Worm (Caenorhabditis elegans) whole organism, L4 larva: Measurements from ENCODE around the gene rps-30.

Experiments
- D1046.2 ChIP-seq: fragments of 200-800 bp; sonication (Bioruptor generic); IDR thresholded peaks from 2 replicates; pipeline ENCODE4 v1.3.6; 2022; ENCODE audit warnings: missing genetic modification characterization, missing compliant biosample characterization
- F10B5.3 ChIP-seq: sonication (generic microtip); optimal IDR thresholded peaks from 2 replicates; lab custom pipeline; 2016; ENCODE audit warnings: mild to moderate bottlenecking, missing genetic modification characterization, missing compliant biosample characterization
- F26F4.8 ChIP-seq: fragments of 200-800 bp; sonication (Bioruptor generic); conservative IDR thresholded peaks from 2 replicates; pipeline ENCODE4 v1.3.6; 2022; ENCODE audit warnings: missing genetic modification characterization, missing compliant biosample characterization
- F44E2.7 ChIP-seq: fragments of 200-800 bp; sonication (Bioruptor generic); IDR thresholded peaks from 2 replicates; pipeline ENCODE4 v2.1.2; 2022; ENCODE audit warnings: missing genetic modification characterization, missing compliant biosample characterization
- R02D3.7 ChIP-seq: fragments of 150-350 bp; sonication (generic microtip); optimal IDR thresholded peaks from 3 replicates; lab custom pipeline; 2014; ENCODE audit warnings: missing biosample characterization, missing genetic modification characterization
- T26A8.4 ChIP-seq: fragments of 200-800 bp; sonication (Bioruptor generic); IDR thresholded peaks from 2 replicates; pipeline ENCODE4 v1.3.6; 2022; ENCODE audit warnings: missing genetic modification characterization, missing compliant biosample characterization
- ZK337.2 ChIP-seq: fragments of 200-800 bp; sonication (Bioruptor generic); IDR thresholded peaks from 2 replicates; pipeline ENCODE4 v1.3.6; 2022; ENCODE audit warnings: missing genetic modification reagents, missing genetic modification characterization, missing compliant biosample characterization
- ZK546.5 ChIP-seq, 2 experiments: sonication (generic microtip); optimal IDR thresholded peaks; 2 replicates each; lab custom pipeline; 2017; ENCODE audit warnings: missing biosample characterization in 2 of 2, missing genetic modification characterization in 2 of 2
- aha-1 ChIP-seq: fragments of 150-350 bp; peaks from one replicate; lab custom pipeline; 2014; ENCODE audit warnings: missing biosample characterization, missing genetic modification characterization
- attf-4 ChIP-seq: sonication (generic microtip); optimal IDR thresholded peaks from 3 replicates; lab custom pipeline; 2017; ENCODE audit warnings: missing biosample characterization, missing genetic modification characterization
- ceh-20 ChIP-seq: fragments of 200-800 bp; sonication (Bioruptor generic); IDR thresholded peaks from 2 replicates; pipeline ENCODE4 v1.3.6; 2022; ENCODE audit warnings: missing genetic modification reagents, missing genetic modification characterization, missing compliant biosample characterization
- ceh-28 ChIP-seq: fragments of 150-350 bp; optimal IDR thresholded peaks from 2 replicates; lab custom pipeline; 2014; ENCODE audit warnings: missing biosample characterization, missing genetic modification reagents, missing genetic modification characterization
- ceh-62 ChIP-seq: sonication (generic microtip); optimal IDR thresholded peaks from 2 replicates; lab custom pipeline; 2017; ENCODE audit warnings: missing biosample characterization, missing genetic modification characterization
- ceh-82 ChIP-seq: sonication (generic microtip); optimal IDR thresholded peaks from 2 replicates; lab custom pipeline; 2017; ENCODE audit warnings: missing biosample characterization, missing genetic modification characterization
- ces-1 ChIP-seq: fragments of 150-350 bp; sonication (generic microtip); optimal IDR thresholded peaks from 4 replicates; lab custom pipeline; 2014; ENCODE audit warnings: missing biosample characterization, missing genetic modification reagents, missing genetic modification characterization
- daf-16 ChIP-seq, 3 experiments: sonication (generic microtip); optimal IDR thresholded peaks; 2 replicates each; lab custom pipeline; 2016 to 2017; ENCODE audit warnings: missing genetic modification characterization in 3 of 3, missing genetic modification reagents in 3 of 3, mild to moderate bottlenecking in 2 of 3, missing compliant biosample characterization in 2 of 3, missing biosample characterization in 1 of 3, moderate library complexity in 1 of 3
- dmd-9 ChIP-seq: fragments of 200-800 bp; sonication (Bioruptor generic); IDR thresholded peaks from 2 replicates; pipeline ENCODE4 v1.3.6; 2022; ENCODE audit warnings: missing genetic modification reagents, missing genetic modification characterization, missing compliant biosample characterization
- dpl-1 ChIP-seq: fragments of 150-350 bp; optimal IDR thresholded peaks from 2 replicates; lab custom pipeline; 2014; ENCODE audit warnings: missing biosample characterization, missing genetic modification reagents, missing genetic modification characterization
- dve-1 ChIP-seq: sonication (generic microtip); optimal IDR thresholded peaks from 2 replicates; lab custom pipeline; 2017; ENCODE audit warnings: antibody characterized with exemption, mild to moderate bottlenecking, missing genetic modification characterization, missing compliant biosample characterization; ENCODE audit not compliant: insufficient read depth
- hif-1 ChIP-seq, 2 experiments: sonication (generic microtip); optimal IDR thresholded peaks; 2 replicates each; lab custom pipeline; 2016 to 2017; ENCODE audit warnings: missing compliant biosample characterization in 2 of 2, missing genetic modification characterization in 2 of 2, missing genetic modification reagents in 2 of 2, missing genotype in 2 of 2, mild to moderate bottlenecking in 1 of 2
- hlh-11 ChIP-seq: fragments of 200-800 bp; sonication (Bioruptor generic); optimal IDR thresholded peaks from 2 replicates; lab custom pipeline; 2018; ENCODE audit warnings: mild to moderate bottlenecking, missing genetic modification characterization, missing compliant biosample characterization
- hlh-30 ChIP-seq: sonication (generic microtip); optimal IDR thresholded peaks from 2 replicates; lab custom pipeline; 2017; ENCODE audit warnings: antibody characterized with exemption, mild to moderate bottlenecking, missing genetic modification characterization, missing compliant biosample characterization; ENCODE audit not compliant: insufficient read depth
- hmg-1.1 ChIP-seq: fragments of 200-800 bp; sonication (Bioruptor generic); IDR thresholded peaks from 2 replicates; pipeline ENCODE4 v1.3.6; 2022; ENCODE audit warnings: missing genetic modification reagents, missing genetic modification characterization, missing compliant biosample characterization
- jun-1 ChIP-seq: fragments of 150-350 bp; optimal IDR thresholded peaks from 2 replicates; lab custom pipeline; 2014; ENCODE audit warnings: missing biosample characterization, missing genetic modification reagents, missing genetic modification characterization
- lin-1 ChIP-seq: fragments of 200-800 bp; sonication (Bioruptor generic); IDR thresholded peaks from 2 replicates; pipeline ENCODE4 v1.3.6; 2022; ENCODE audit warnings: missing genetic modification reagents, missing genetic modification characterization, missing compliant biosample characterization
- lin-38 ChIP-seq: fragments of 200-800 bp; sonication (Bioruptor generic); IDR thresholded peaks from 2 replicates; pipeline ENCODE4 v1.3.6; 2022; ENCODE audit warnings: missing genetic modification reagents, missing genetic modification characterization, missing compliant biosample characterization
- lsy-2 ChIP-seq, 2 experiments: fragments of 150-350 bp in 1 of 2; sonication (generic microtip) in 1 of 2; optimal IDR thresholded peaks; 2 replicates each; lab custom pipeline; 2014 to 2017; ENCODE audit warnings: missing biosample characterization in 2 of 2, missing genetic modification characterization in 2 of 2
- mep-1 ChIP-seq: fragments of 150-350 bp; sonication (generic microtip); optimal IDR thresholded peaks from 3 replicates; lab custom pipeline; 2014; ENCODE audit warnings: missing biosample characterization, missing genetic modification characterization
- nhr-11 ChIP-seq: fragments of 150-350 bp; optimal IDR thresholded peaks from 2 replicates; lab custom pipeline; 2014; ENCODE audit warnings: missing biosample characterization, missing genetic modification characterization
- nhr-25 ChIP-seq: sonication (generic microtip); optimal IDR thresholded peaks from 2 replicates; lab custom pipeline; 2017; ENCODE audit warnings: missing genetic modification characterization, mild to moderate bottlenecking, missing compliant biosample characterization, antibody characterized with exemption, moderate library complexity, borderline replicate concordance; ENCODE audit not compliant: insufficient read depth
- nhr-42 ChIP-seq: fragments of 200-800 bp; sonication (Bioruptor generic); IDR thresholded peaks from 2 replicates; pipeline ENCODE4 v1.3.6; 2022; ENCODE audit warnings: missing genetic modification characterization, missing compliant biosample characterization
- nhr-76 ChIP-seq: fragments of 150-350 bp; optimal IDR thresholded peaks from 2 replicates; lab custom pipeline; 2014; ENCODE audit warnings: missing biosample characterization, missing genetic modification characterization
- php-3 ChIP-seq: fragments of 200-800 bp; sonication (Bioruptor generic); IDR thresholded peaks from 2 replicates; pipeline ENCODE4 v1.3.6; 2022; ENCODE audit warnings: missing genetic modification reagents, missing genetic modification characterization, missing compliant biosample characterization
- rbr-2 ChIP-seq: sonication (generic microtip); optimal IDR thresholded peaks from 2 replicates; lab custom pipeline; 2016; ENCODE audit warnings: missing genotype, missing genetic modification characterization, missing compliant biosample characterization
- skn-1 ChIP-seq: fragments of 150-350 bp; optimal IDR thresholded peaks from 2 replicates; lab custom pipeline; 2014; ENCODE audit warnings: missing biosample characterization, missing genetic modification characterization
- snpc-4 ChIP-seq: fragments of 150-350 bp; optimal IDR thresholded peaks from 2 replicates; lab custom pipeline; 2014; ENCODE audit warnings: missing biosample characterization, missing genetic modification characterization
- spr-3 ChIP-seq: fragments of 200-800 bp; sonication (Bioruptor generic); optimal IDR thresholded peaks from 2 replicates; lab custom pipeline; 2018; ENCODE audit warnings: mild to moderate bottlenecking, missing genetic modification characterization, missing compliant biosample characterization
- tag-97 ChIP-seq: fragments of 200-800 bp; sonication (Bioruptor generic); IDR thresholded peaks from 2 replicates; pipeline ENCODE4 v1.3.6; 2022; ENCODE audit warnings: missing genetic modification characterization, missing compliant biosample characterization

Gene rps-30

DNA sequence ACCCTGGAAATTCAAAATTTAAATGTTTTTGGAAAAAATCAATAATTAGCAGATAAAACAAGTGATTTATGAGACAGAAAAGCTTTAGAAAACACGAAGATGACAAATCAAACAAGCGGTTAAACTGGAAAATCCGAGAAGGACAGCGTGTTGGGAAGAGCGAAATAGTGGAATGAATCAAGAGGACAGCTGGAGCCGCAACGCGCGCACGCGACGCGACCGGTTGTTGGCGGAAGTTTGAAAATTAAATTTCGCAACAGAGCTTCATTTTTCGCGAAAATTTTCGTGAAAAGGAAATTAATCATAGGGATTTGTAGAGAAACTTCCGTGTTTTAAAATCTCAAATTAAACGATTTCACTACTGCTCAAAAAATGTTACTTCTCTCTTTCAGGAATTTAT lies 41.5 kb upstream of the rps-30 start, which contains the start of gene clic-1 (continued):
- TF ChIP-seq ces-1 (GFP tag; lab: Kevin White, UChicago) (no peak), attf-4 (no peak), mep-1 (tag; lab: Kevin White, UChicago) (peak; percentile 33), php-3 (GFP tag; lab: Robert Waterston, UW) (0 out of 2 replicates have a peak, but pooled peaks have one; percentile 8), nhr-25 (no peak), dpl-1 (GFP tag; lab: Kevin White, UChicago) (peak; percentile 92), ceh-82 (tag; lab: Kevin White, UChicago) (no peak), hlh-30 (tag; lab: Kevin White, UChicago) (peak; percentile 74), D1046.2 (GFP tag; lab: Robert Waterston, UW) (no peak), hif-1 (tag; optimal IDR thresholded peaks at IDR 0.05; lab: Kevin White, UChicago) (peak in 1 of 2 experiments; percentile 30), dve-1 (tag; lab: Kevin White, UChicago) (peak; percentile 29), spr-3 (GFP tag; lab: Kevin White, UChicago) (no peak), F10B5.3 (tag; lab: Kevin White, UChicago) (no peak), hlh-11 (tag; lab: Kevin White, UChicago) (peak; percentile 89), tag-97 (GFP tag; lab: Robert Waterston, UW) (no peak), lin-38 (no peak), lsy-2 (tag; optimal IDR thresholded peaks at IDR 0.05; lab: Kevin White, UChicago) (peak in 1 of 2 experiments; percentile 70), daf-16 (GFP tag; optimal IDR thresholded peaks at IDR 0.05; lab: Kevin White, UChicago) (no peak), daf-16 (tag; optimal IDR thresholded peaks at IDR 0.05; lab: Kevin White, UChicago) (peak; percentile 31), ceh-20 (GFP tag; lab: Robert Waterston, UW) (no peak), ceh-62 (tag; lab: Kevin White, UChicago) (no peak), F44E2.7 (GFP tag; lab: Robert Waterston, UW) (no peak)

DNA sequence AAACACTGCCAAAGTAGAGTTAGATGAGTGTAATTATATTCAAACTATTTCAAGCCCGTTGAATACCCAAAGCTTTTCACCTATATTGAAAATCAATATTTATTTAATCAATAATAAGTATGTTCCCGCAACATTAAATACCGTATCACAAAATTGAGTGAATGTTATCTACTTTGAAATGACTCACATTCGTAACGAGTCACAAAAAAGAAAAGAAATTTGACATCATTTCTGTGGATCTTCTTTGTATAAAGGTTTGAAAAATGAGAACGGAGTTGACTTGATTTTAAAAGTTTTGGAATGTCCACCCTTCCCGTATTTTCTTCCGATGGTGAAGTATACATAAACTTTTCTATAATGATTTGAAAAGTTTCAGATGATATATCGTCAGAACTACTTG lies 41.1 kb upstream of the rps-30 start, which contains the start of gene srr-10:
Gene srr-10 (plus strand): TSS at position 301 of the 400 bp plus-strand sequence.
- no peak for TF ChIP-seq lsy-2 (tag; optimal IDR thresholded peaks at IDR 0.05; lab: Kevin White, UChicago)
- no peak for TF ChIP-seq skn-1
- TF ChIP-seq nhr-42: no peak
- no peak for TF ChIP-seq ZK546.5 (tag; optimal IDR thresholded peaks at IDR 0.05; lab: Kevin White, UChicago)
- TF ChIP-seq jun-1: no peak
- TF ChIP-seq ceh-28: no peak
- no peak for TF ChIP-seq rbr-2 (tag; lab: Kevin White, UChicago)
- TF ChIP-seq R02D3.7 (tag; lab: Kevin White, UChicago): no peak
- no peak for TF ChIP-seq T26A8.4 (GFP tag; lab: Robert Waterston, UW)
- TF ChIP-seq nhr-25: no peak
- no peak for TF ChIP-seq snpc-4 (tag; lab: Kevin White, UChicago)
- TF ChIP-seq ZK337.2 (GFP tag; lab: Robert Waterston, UW): no peak
- TF ChIP-seq nhr-76 (tag; lab: Kevin White, UChicago): no peak
- TF ChIP-seq dmd-9 (GFP tag; lab: Robert Waterston, UW): no peak
- no peak for TF ChIP-seq nhr-11
- TF ChIP-seq hlh-11 (tag; lab: Kevin White, UChicago): no peak
- no peak for TF ChIP-seq lin-1 (GFP tag; lab: Robert Waterston, UW)

DNA sequence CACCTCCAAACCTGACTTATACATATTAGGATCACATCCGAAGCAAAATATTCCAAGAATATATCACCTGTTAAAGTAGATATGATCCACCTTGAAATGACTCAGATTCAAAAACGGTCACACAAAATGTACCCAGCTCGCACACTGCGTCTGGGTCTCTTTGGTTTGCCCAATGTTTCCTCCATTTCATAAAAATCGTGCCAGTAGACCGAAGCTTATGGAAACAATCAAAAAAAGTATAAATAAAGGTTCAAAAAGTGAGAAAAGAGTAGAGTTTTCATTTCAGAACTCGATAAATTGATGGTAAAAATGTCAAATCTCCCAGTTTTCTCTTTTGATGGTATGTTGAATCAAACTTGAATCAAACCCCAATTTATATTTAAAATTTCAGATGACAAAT lies 38.7 kb upstream of the rps-30 start, which contains the start of gene srr-9:
Gene srr-9 (plus strand): TSS at position 301 of the 400 bp plus-strand sequence.
- TF ChIP-seq aha-1 (peak; percentile 80), php-3 (GFP tag; lab: Robert Waterston, UW) (no peak), hmg-1.1 (no peak), F26F4.8 (GFP tag; lab: Robert Waterston, UW) (no peak)
